Worm (Caenorhabditis elegans): Measurements from ENCODE around the gene K04F1.8.

DNA sequence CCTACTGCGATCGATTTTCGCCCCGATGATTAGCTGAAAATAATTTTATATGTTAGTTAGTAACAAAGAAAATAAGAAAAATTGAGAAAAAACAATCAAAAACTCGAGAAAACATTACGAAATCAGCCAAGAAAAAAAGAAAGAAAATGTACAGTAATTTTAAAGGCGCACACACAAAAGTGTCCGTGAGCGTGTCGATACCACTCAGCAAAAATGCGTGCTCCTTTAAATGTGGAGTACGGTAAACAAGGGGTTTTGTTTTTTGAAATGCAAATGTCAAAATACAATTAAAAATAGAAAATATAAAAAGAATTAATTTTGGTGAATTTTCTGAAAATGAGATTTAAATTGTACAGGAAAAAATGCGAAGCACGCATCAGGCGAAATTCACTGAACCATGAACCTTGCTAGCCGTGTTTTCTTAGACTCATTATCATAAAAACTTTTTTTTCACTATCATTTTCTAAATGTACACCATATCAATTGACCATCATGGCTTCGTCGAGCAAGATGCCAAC is 34.6 kb downstream of the K04F1.8 start, which contains the start of gene srw-90:
- TF ChIP-seq tbx-8 (GFP tag; optimal IDR thresholded peaks at IDR 0.05) (no peak), blmp-1 (tag; optimal IDR thresholded peaks at IDR 0.05) (no peak), unc-62 (GFP tag; optimal IDR thresholded peaks at IDR 0.05) (no peak)

All from whole organism, mixed stage, embryonic.